Fruit fly (Drosophila melanogaster): ENCODE measurements around the gene CG32640.
A peak's percentile ranks its signal among the peaks of the same experiment; 100 is the strongest.

Gene CG32640

dm6 chrX:13136939-13137697, 40.7 kb upstream of the CG32640 start (continued):
- TF ChIP-seq H2.0 (GFP tag; IDR thresholded peaks at IDR 0.05) = peak; percentile 45
- TF ChIP-seq bsh (GFP tag; optimal IDR thresholded peaks at IDR 0.05) = peak in 1 of 2 experiments; percentile 61
- peak; percentile 54 for TF ChIP-seq Sox102F (GFP tag; optimal IDR thresholded peaks at IDR 0.05)
- peak; percentile 28 for TF ChIP-seq CG11723 (GFP tag; optimal IDR thresholded peaks at IDR 0.05)
- no peak for TF ChIP-seq HLHmδ (GFP tag; optimal IDR thresholded peaks at IDR 0.05)
- peak; percentile 61 for TF ChIP-seq nerfin-1 (tag; optimal IDR thresholded peaks at IDR 0.05)
- 0 out of 2 replicates have a peak, but pooled peaks have one; percentile 11 for TF ChIP-seq CG7372 (GFP tag; IDR thresholded peaks at IDR 0.05)
- TF ChIP-seq hbn (GFP tag; IDR thresholded peaks at IDR 0.05; ENCODE audit: partially characterized antibody) = no peak
- TF ChIP-seq BtbVII (GFP tag; optimal IDR thresholded peaks at IDR 0.05) = peak; percentile 13
- no peak for TF ChIP-seq pita (GFP tag; optimal IDR thresholded peaks at IDR 0.05)
- TF ChIP-seq C15 (GFP tag; IDR thresholded peaks at IDR 0.05) = 0 out of 3 replicates have a peak, but pooled peaks have one; percentile 40
- no peak for TF ChIP-seq CG7745 (tag; optimal IDR thresholded peaks at IDR 0.05)
- no peak for TF ChIP-seq tup (GFP tag; optimal IDR thresholded peaks at IDR 0.05)
- no peak for TF ChIP-seq CG2129 (GFP tag; IDR thresholded peaks at IDR 0.05; ENCODE audit: partially characterized antibody)
- peak; percentile 67 for TF ChIP-seq oc (tag; optimal IDR thresholded peaks at IDR 0.05)
- peak; percentile 64 for TF ChIP-seq nom (GFP tag; optimal IDR thresholded peaks at IDR 0.05)
- TF ChIP-seq dysf (GFP tag; IDR thresholded peaks at IDR 0.05) = peak; percentile 71
- TF ChIP-seq prd (optimal IDR thresholded peaks at IDR 0.05) = no peak
- TF ChIP-seq prd (GFP tag; IDR thresholded peaks at IDR 0.05) = peak; percentile 70
- no peak for TF ChIP-seq CG31365 (tag; optimal IDR thresholded peaks at IDR 0.05)
- TF ChIP-seq CG4707 (GFP tag; optimal IDR thresholded peaks at IDR 0.05) = no peak
- TF ChIP-seq CG6689 (GFP tag; IDR thresholded peaks at IDR 0.05) = peak; percentile 70
- no peak for TF ChIP-seq CG6765 (GFP tag; optimal IDR thresholded peaks at IDR 0.05)
- peak; percentile 43; the same call in 1 of the 2 replicates for TF ChIP-seq dimm (GFP tag; IDR thresholded peaks at IDR 0.05)
- no peak for TF ChIP-seq CG33557 (GFP tag; optimal IDR thresholded peaks at IDR 0.05)
- no peak for TF ChIP-seq CG9876 (GFP tag; optimal IDR thresholded peaks at IDR 0.05)
- TF ChIP-seq Fer1 (GFP tag; optimal IDR thresholded peaks at IDR 0.05) = peak; percentile 22
- TF ChIP-seq CG8924 (tag; optimal IDR thresholded peaks at IDR 0.05) = peak; percentile 19
- TF ChIP-seq abd-A (tag; optimal IDR thresholded peaks at IDR 0.05) = peak; percentile 49
- peak; percentile 88 for TF ChIP-seq vvl (GFP tag; IDR thresholded peaks at IDR 0.05)

- TF ChIP-seq chinmo (GFP tag; IDR thresholded peaks at IDR 0.05; ENCODE audit: partially characterized antibody) (peak; percentile 59; the same call in 1 of the 4 replicates), zen2 (GFP tag; IDR thresholded peaks at IDR 0.05; ENCODE audit: partially characterized antibody) (0 out of 3 replicates have a peak, but pooled peaks have one; percentile 31), z (GFP tag; IDR thresholded peaks at IDR 0.05) (peak; percentile 85), Dp (GFP tag; optimal IDR thresholded peaks at IDR 0.05) (no peak), Blimp-1 (GFP tag; optimal IDR thresholded peaks at IDR 0.05) (peak; percentile 97), kay (GFP tag; optimal IDR thresholded peaks at IDR 0.05) (no peak), Spps (tag; optimal IDR thresholded peaks at IDR 0.05) (peak; percentile 6), Opbp (GFP tag; IDR thresholded peaks at IDR 0.05; ENCODE audit: partially characterized antibody) (0 out of 3 replicates have a peak, but pooled peaks have one; percentile 13), bsh (GFP tag; optimal IDR thresholded peaks at IDR 0.05) (peak in 1 of 2 experiments; percentile 5), shn (GFP tag; optimal IDR thresholded peaks at IDR 0.05) (no peak), CG12769 (tag; optimal IDR thresholded peaks at IDR 0.05) (peak; percentile 11), CG33557 (GFP tag; optimal IDR thresholded peaks at IDR 0.05) (peak; percentile 4), Drgx (GFP tag; IDR thresholded peaks at IDR 0.05) (0 out of 2 replicates have a peak, but pooled peaks have one; percentile 16), ci (GFP tag; IDR thresholded peaks at IDR 0.05) (peak; percentile 20; the same call in 1 of the 3 replicates), CG11093 (GFP tag; IDR thresholded peaks at IDR 0.05) (no peak), pros (GFP tag; optimal IDR thresholded peaks at IDR 0.05) (no peak), Dll (GFP tag; IDR thresholded peaks at IDR 0.05; ENCODE audit: partially characterized antibody) (0 out of 4 replicates have a peak, but pooled peaks have one; percentile 14), CG15073 (GFP tag; optimal IDR thresholded peaks at IDR 0.05) (no peak), zf30C (GFP tag; optimal IDR thresholded peaks at IDR 0.05) (no peak)
Measured at dm6 chrX:13138887-13139286, 38.9 kb upstream of the CG32640 start, which contains the start of gene CG32645. Gene CG32645 (plus strand): TSS chrX:13139199.

All from whole organism, embryonic.